Fruit fly (Drosophila melanogaster) whole organism, embryonic: ENCODE results near the gene L2HGDH.

ENCODE experiments used
- Asciz ChIP-seq: fragments of 200-800 bp; sonication (Bioruptor generic); optimal IDR thresholded peaks from 2 replicates; lab custom pipeline; 2017; ENCODE audit warnings: missing biosample characterization, mild to moderate bottlenecking, missing genetic modification characterization, missing genetic modification reagents
- Blimp-1 ChIP-seq: fragments of 200-800 bp; sonication (Bioruptor generic); optimal IDR thresholded peaks from 3 replicates; lab custom pipeline; 2018; ENCODE audit warnings: missing biosample characterization, missing genetic modification characterization, mild to moderate bottlenecking, moderate library complexity, missing genetic modification reagents
- Bteb2 ChIP-seq: fragments of 200-800 bp; sonication (Bioruptor generic); optimal IDR thresholded peaks from 2 replicates; lab custom pipeline; 2016; ENCODE audit warnings: missing biosample characterization, missing genetic modification characterization
- CG11247 ChIP-seq: fragments of 200-800 bp; sonication (Bioruptor generic); IDR thresholded peaks from 2 replicates; pipeline ENCODE4 v1.3.6; 2022; ENCODE audit warnings: missing biosample characterization, missing genetic modification characterization
- CG1602 ChIP-seq: fragments of 200-800 bp; sonication (Bioruptor generic); optimal IDR thresholded peaks from 3 replicates; lab custom pipeline; 2016; ENCODE audit warnings: missing biosample characterization, missing genetic modification characterization
- CG16863 ChIP-seq: fragments of 200-800 bp; sonication (Bioruptor generic); optimal IDR thresholded peaks from 3 replicates; lab custom pipeline; 2016; ENCODE audit warnings: missing biosample characterization, missing genetic modification characterization
- CG17186 ChIP-seq: fragments of 200-800 bp; sonication (Bioruptor generic); optimal IDR thresholded peaks from 3 replicates; lab custom pipeline; 2017; ENCODE audit warnings: missing biosample characterization, missing genetic modification reagents, missing genetic modification characterization
- CG17612 ChIP-seq: fragments of 200-800 bp; sonication (Bioruptor generic); IDR thresholded peaks from 2 replicates; pipeline ENCODE4 v1.3.6; 2022; ENCODE audit warnings: missing biosample characterization, missing genetic modification characterization
- CG17829 ChIP-seq: fragments of 200-800 bp; optimal IDR thresholded peaks from 2 replicates; lab custom pipeline; 2019; ENCODE audit warnings: missing biosample characterization, mild to moderate bottlenecking, missing genetic modification characterization, moderate library complexity
- CG30020 ChIP-seq: fragments of 200-800 bp; optimal IDR thresholded peaks from 2 replicates; lab custom pipeline; 2019; ENCODE audit warnings: missing biosample characterization, mild to moderate bottlenecking, missing genetic modification characterization, moderate library complexity
- CG31441 ChIP-seq: fragments of 200-800 bp; sonication (Bioruptor generic); IDR thresholded peaks from 2 replicates; pipeline ENCODE4 v1.3.6; 2022; ENCODE audit warnings: missing biosample characterization, missing genetic modification characterization
- CG34422 ChIP-seq: fragments of 200-800 bp; sonication (Bioruptor generic); IDR thresholded peaks from 3 replicates; pipeline ENCODE4 v1.3.6; 2022; ENCODE audit warnings: missing biosample characterization, missing genetic modification characterization
- CG42726 ChIP-seq: fragments of 200-800 bp; sonication (Bioruptor generic); IDR thresholded peaks from 2 replicates; pipeline ENCODE4 v1.3.6; 2022; ENCODE audit warnings: missing biosample characterization, missing genetic modification characterization; ENCODE audit not compliant: partially characterized antibody
- CG4282 ChIP-seq: fragments of 200-800 bp; sonication (Bioruptor generic); optimal IDR thresholded peaks from 2 replicates; lab custom pipeline; 2016; ENCODE audit warnings: missing biosample characterization, missing genetic modification characterization
- CG4328 ChIP-seq: fragments of 200-800 bp; sonication (Bioruptor generic); optimal IDR thresholded peaks from 3 replicates; lab custom pipeline; 2017; ENCODE audit warnings: missing biosample characterization, missing genetic modification reagents, missing genetic modification characterization
- CG4617 ChIP-seq: fragments of 200-800 bp; sonication (Bioruptor generic); optimal IDR thresholded peaks from 3 replicates; lab custom pipeline; 2016; ENCODE audit warnings: missing biosample characterization, missing genetic modification characterization, borderline replicate concordance
- CG5953 ChIP-seq: fragments of 200-800 bp; sonication (Bioruptor generic); IDR thresholded peaks from 2 replicates; pipeline ENCODE4 v1.3.6; 2022; ENCODE audit warnings: missing biosample characterization, missing genetic modification characterization
- CG6689 ChIP-seq: fragments of 200-800 bp; sonication (Bioruptor generic); IDR thresholded peaks from 2 replicates; pipeline ENCODE4 v1.3.6; 2022; ENCODE audit warnings: missing biosample characterization, missing genetic modification characterization
- CG7271 ChIP-seq: fragments of 200-800 bp; sonication (Bioruptor generic); optimal IDR thresholded peaks from 2 replicates; lab custom pipeline; 2018; ENCODE audit warnings: missing biosample characterization, mild to moderate bottlenecking, missing genetic modification characterization, moderate library complexity
- CG7786 ChIP-seq: fragments of 200-800 bp; sonication (Bioruptor generic); optimal IDR thresholded peaks from 2 replicates; lab custom pipeline; 2016; ENCODE audit warnings: missing biosample characterization, missing genetic modification characterization
- CG8281 ChIP-seq: fragments of 200-800 bp; sonication (Bioruptor generic); optimal IDR thresholded peaks from 2 replicates; lab custom pipeline; 2018; ENCODE audit warnings: missing biosample characterization, mild to moderate bottlenecking, missing genetic modification characterization, moderate library complexity
- CG8290 ChIP-seq, 3 experiments: fragments of 200-800 bp; sonication (Bioruptor generic); optimal IDR thresholded peaks; 2 replicates each; lab custom pipeline; 2016 to 2019; ENCODE audit warnings: missing biosample characterization in 3 of 3, missing genetic modification characterization in 3 of 3, mild to moderate bottlenecking in 2 of 3, moderate library complexity in 1 of 3
- CG8924 ChIP-seq: fragments of 200-800 bp; optimal IDR thresholded peaks from 3 replicates; lab custom pipeline; 2019; ENCODE audit warnings: missing biosample characterization, mild to moderate bottlenecking, missing genetic modification characterization, moderate library complexity
- CG9215 ChIP-seq: fragments of 200-800 bp; sonication (Bioruptor generic); IDR thresholded peaks from 2 replicates; pipeline ENCODE4 v1.3.6; 2022; ENCODE audit warnings: missing biosample characterization, missing genetic modification characterization
- Camta ChIP-seq: fragments of 200-800 bp; sonication (Bioruptor generic); optimal IDR thresholded peaks from 2 replicates; lab custom pipeline; 2016; ENCODE audit warnings: missing biosample characterization, missing genetic modification characterization
- D19A ChIP-seq: fragments of 200-800 bp; optimal IDR thresholded peaks from 3 replicates; lab custom pipeline; 2019; ENCODE audit warnings: missing biosample characterization, mild to moderate bottlenecking, missing genetic modification characterization, moderate library complexity
- Doc2 ChIP-seq: fragments of 200-800 bp; sonication (Bioruptor generic); IDR thresholded peaks from 2 replicates; pipeline ENCODE4 v1.3.6; 2022; ENCODE audit warnings: missing biosample characterization, missing genetic modification characterization
- E2f2 ChIP-seq: fragments of 200-800 bp; sonication (Bioruptor generic); IDR thresholded peaks from 2 replicates; pipeline ENCODE4 v1.3.6; 2022; ENCODE audit warnings: missing biosample characterization, missing genetic modification characterization
- Fer1 ChIP-seq: fragments of 200-800 bp; sonication (Bioruptor generic); optimal IDR thresholded peaks from 2 replicates; lab custom pipeline; 2017; ENCODE audit warnings: missing biosample characterization, mild to moderate bottlenecking, missing genetic modification characterization
- Fer2 ChIP-seq: fragments of 200-800 bp; sonication (Bioruptor generic); optimal IDR thresholded peaks from 2 replicates; lab custom pipeline; 2018; ENCODE audit warnings: missing biosample characterization, mild to moderate bottlenecking, missing genetic modification characterization, moderate library complexity
- GATAe ChIP-seq: fragments of 200-800 bp; sonication (Bioruptor generic); conservative IDR thresholded peaks from 2 replicates; pipeline ENCODE4 v1.3.6; 2022; ENCODE audit warnings: missing biosample characterization, missing genetic modification characterization
- Hmx ChIP-seq: fragments of 200-800 bp; sonication (Bioruptor generic); optimal IDR thresholded peaks from 2 replicates; lab custom pipeline; 2016; ENCODE audit warnings: missing biosample characterization, missing genetic modification characterization
- Meics ChIP-seq: fragments of 200-800 bp; sonication (Bioruptor generic); optimal IDR thresholded peaks from 2 replicates; lab custom pipeline; 2017; ENCODE audit warnings: missing biosample characterization, mild to moderate bottlenecking, missing genetic modification characterization
- Taf1 ChIP-seq: fragments of 200-800 bp; sonication (Bioruptor generic); IDR thresholded peaks from 2 replicates; pipeline ENCODE4 v1.3.6; 2022; ENCODE audit warnings: missing biosample characterization, missing genetic modification characterization
- Trl ChIP-seq, 3 experiments: fragments of >200 bp in 2 of 3; fragments of 200-800 bp in 1 of 3; sonication (Bioruptor generic) in 1 of 3; optimal IDR thresholded peaks; 2 replicates in 1 of 3; 3 replicates in 2 of 3; lab custom pipeline; 2016 to 2017; ENCODE audit warnings: missing biosample characterization in 1 of 3, missing genetic modification characterization in 1 of 3
- bcd ChIP-seq: fragments of 200-800 bp; sonication (Bioruptor generic); optimal IDR thresholded peaks from 2 replicates; lab custom pipeline; 2017; ENCODE audit warnings: missing biosample characterization, mild to moderate bottlenecking, missing genetic modification characterization
- br ChIP-seq: fragments of >200 bp; optimal IDR thresholded peaks from 2 replicates; lab custom pipeline; 2017
- ci ChIP-seq: fragments of 200-800 bp; sonication (Bioruptor generic); IDR thresholded peaks from 3 replicates; pipeline ENCODE4 v1.3.6; 2022; ENCODE audit warnings: missing biosample characterization, missing genetic modification characterization
- corto ChIP-seq: fragments of 200-800 bp; sonication (Bioruptor generic); optimal IDR thresholded peaks from 2 replicates; lab custom pipeline; 2016; ENCODE audit warnings: missing biosample characterization, mild to moderate bottlenecking, missing genetic modification characterization, moderate library complexity
- en ChIP-seq: fragments of 200-800 bp; sonication (Bioruptor generic); optimal IDR thresholded peaks from 2 replicates; lab custom pipeline; 2016; ENCODE audit warnings: missing biosample characterization, missing genetic modification characterization
- h ChIP-seq: fragments of >200 bp; optimal IDR thresholded peaks from 2 replicates; lab custom pipeline; 2017
- nerfin-1 ChIP-seq: fragments of 200-800 bp; sonication (Bioruptor generic); optimal IDR thresholded peaks from 3 replicates; lab custom pipeline; 2019; ENCODE audit warnings: missing biosample characterization, mild to moderate bottlenecking, missing genetic modification characterization, moderate library complexity
- pan ChIP-seq, 4 experiments: fragments of >200 bp in 3 of 4; fragments of 200-800 bp in 1 of 4; sonication (Bioruptor generic) in 1 of 4; optimal IDR thresholded peaks in 3 of 4; IDR thresholded peaks in 1 of 4; 2 replicates each; pipeline versions ENCODE4 v1.3.6 to Lab custom; 2017 to 2022; ENCODE audit warnings: missing biosample characterization in 2 of 4, missing genetic modification characterization in 2 of 4, mixed read lengths in 1 of 4
- pb ChIP-seq: fragments of 200-800 bp; sonication (Bioruptor generic); optimal IDR thresholded peaks from 3 replicates; lab custom pipeline; 2016; ENCODE audit warnings: missing biosample characterization, missing genetic modification characterization
- pho ChIP-seq: fragments of 200-800 bp; sonication (Bioruptor generic); optimal IDR thresholded peaks from 2 replicates; lab custom pipeline; 2016; ENCODE audit warnings: missing biosample characterization, missing genetic modification characterization
- pnt ChIP-seq: fragments of 200-800 bp; sonication (Bioruptor generic); optimal IDR thresholded peaks from 3 replicates; lab custom pipeline; 2016; ENCODE audit warnings: missing biosample characterization, missing genetic modification characterization
- repo ChIP-seq: fragments of 200-800 bp; sonication (Bioruptor generic); optimal IDR thresholded peaks from 2 replicates; lab custom pipeline; 2016; ENCODE audit warnings: missing biosample characterization, missing genetic modification characterization
- tap ChIP-seq: fragments of 200-800 bp; optimal IDR thresholded peaks from 3 replicates; lab custom pipeline; 2019; ENCODE audit warnings: missing biosample characterization, mild to moderate bottlenecking, missing genetic modification characterization, moderate library complexity
- trem ChIP-seq: fragments of 200-800 bp; optimal IDR thresholded peaks from 3 replicates; lab custom pipeline; 2019; ENCODE audit warnings: missing biosample characterization, mild to moderate bottlenecking, missing genetic modification characterization, moderate library complexity
- zfh2 ChIP-seq: fragments of 200-800 bp; sonication (Bioruptor generic); optimal IDR thresholded peaks from 2 replicates; lab custom pipeline; 2016; ENCODE audit warnings: missing biosample characterization, missing genetic modification characterization

Gene L2HGDH

dm6 chr2L:19009130-19009529, 34.9 kb upstream of the L2HGDH start, which contains the start of gene RpL30:
Gene RpL30, minus strand, starts transcription at chr2L:19009306.
- TF ChIP-seq corto (GFP tag; lab: Kevin White, UChicago) (no peak), CG42726 (peak; percentile 55), Hmx (GFP tag; lab: Kevin White, UChicago) (no peak), Fer1 (GFP tag; lab: Kevin White, UChicago) (peak; percentile 97), pan (optimal IDR thresholded peaks at IDR 0.05; lab: Kevin White, UChicago) (no peak), pan (GFP tag; optimal IDR thresholded peaks at IDR 0.05 in 1 of 2, IDR thresholded peaks at IDR 0.05 in 1 of 2) (peak in 1 of 2 experiments; percentile 85), Fer2 (tag; lab: Kevin White, UChicago) (peak; percentile 68), Camta (peak; percentile 87), CG5953 (peak; percentile 89), CG7271 (tag; lab: Kevin White, UChicago) (peak; percentile 95), CG4328 (GFP tag; lab: Kevin White, UChicago) (peak; percentile 90), CG1602 (GFP tag; lab: Kevin White, UChicago) (peak; percentile 65), nerfin-1 (tag; lab: Kevin White, UChicago) (peak; percentile 80), zfh2 (GFP tag; lab: Kevin White, UChicago) (peak; percentile 87), CG4617 (GFP tag; lab: Kevin White, UChicago) (peak; percentile 79), Trl (optimal IDR thresholded peaks at IDR 0.05; lab: Kevin White, UChicago) (peak in 1 of 2 experiments; percentile 12), Trl (GFP tag; optimal IDR thresholded peaks at IDR 0.05; lab: Kevin White, UChicago) (peak; percentile 94), Bteb2 (GFP tag; lab: Kevin White, UChicago) (peak; percentile 88), GATAe (GFP tag; lab: Robert Waterston, UW) (peak; percentile 68; the same call in 1 of the 2 replicates), pnt (GFP tag; lab: Kevin White, UChicago) (peak; percentile 36), Meics (GFP tag; lab: Kevin White, UChicago) (peak; percentile 95), Taf1 (GFP tag; lab: Robert Waterston, UW) (peak; percentile 37; the same call in 1 of the 2 replicates), CG34422 (GFP tag; lab: Robert Waterston, UW) (peak; percentile 90), en (GFP tag; lab: Kevin White, UChicago) (peak; percentile 84), h (no peak), repo (GFP tag; lab: Kevin White, UChicago) (peak; percentile 90), Blimp-1 (GFP tag; lab: Kevin White, UChicago) (peak; percentile 76), CG17829 (tag; lab: Kevin White, UChicago) (peak; percentile 90), CG11247 (GFP tag; lab: Robert Waterston, UW) (peak; percentile 81), tap (tag; lab: Kevin White, UChicago) (peak; percentile 77), CG6689 (GFP tag; lab: Robert Waterston, UW) (peak; percentile 71), CG17612 (GFP tag; lab: Robert Waterston, UW) (peak; percentile 74; the same call in 1 of the 2 replicates), CG9215 (GFP tag; lab: Robert Waterston, UW) (peak; percentile 60), CG8281 (tag; lab: Kevin White, UChicago) (peak; percentile 61), bcd (GFP tag; lab: Kevin White, UChicago) (peak; percentile 94), E2f2 (GFP tag; lab: Robert Waterston, UW) (peak; percentile 99), D19A (tag; lab: Kevin White, UChicago) (peak; percentile 45), pho (GFP tag; lab: Kevin White, UChicago) (peak; percentile 89), CG30020 (tag; lab: Kevin White, UChicago) (peak; percentile 60), Asciz (peak; percentile 90), CG7786 (GFP tag; lab: Kevin White, UChicago) (peak; percentile 82), br (lab: Kevin White, UChicago) (no peak), trem (tag; lab: Kevin White, UChicago) (peak; percentile 92), CG31441 (GFP tag; lab: Robert Waterston, UW) (peak; percentile 90), Doc2 (GFP tag; lab: Robert Waterston, UW) (0 out of 2 replicates have a peak, but pooled peaks have one; percentile 33), ci (GFP tag; lab: Robert Waterston, UW) (peak; percentile 99), CG8924 (tag; lab: Kevin White, UChicago) (peak; percentile 87), CG16863 (GFP tag; lab: Kevin White, UChicago) (peak; percentile 86), pb (GFP tag; lab: Kevin White, UChicago) (peak; percentile 93), CG17186 (peak; percentile 83), CG4282 (GFP tag; lab: Kevin White, UChicago) (peak; percentile 87), CG8290 (GFP tag; optimal IDR thresholded peaks at IDR 0.05; lab: Kevin White, UChicago) (peak; percentile 90), CG8290 (tag; optimal IDR thresholded peaks at IDR 0.05; lab: Kevin White, UChicago) (peak; percentile 84 to 98)
